Worm (Caenorhabditis elegans): ENCODE measurements around the gene F43D2.3.

Gene F43D2.3

ce11 chrV:14645817-14646789 is 14.4 kb downstream of the F43D2.3 start, which contains the start of the genes rfc-1 and pmp-3:
rfc-1 (minus strand) TSS chrV:14645979.
pmp-3 (plus strand) TSS chrV:14646739.
- TF ChIP-seq unc-55 (GFP tag; optimal IDR thresholded peaks at IDR 0.05) (peak; percentile 51), fos-1 (tag; optimal IDR thresholded peaks at IDR 0.05) (peak; percentile 21), nhr-129 (tag; optimal IDR thresholded peaks at IDR 0.05) (peak; percentile 16), skn-1 (tag; optimal IDR thresholded peaks at IDR 0.05) (peak; percentile 2), ztf-4 (tag; optimal IDR thresholded peaks at IDR 0.05) (no peak), dmd-4 (tag; optimal IDR thresholded peaks at IDR 0.05) (no peak), peb-1 (tag; optimal IDR thresholded peaks at IDR 0.05) (no peak), gmeb-1 (tag; optimal IDR thresholded peaks at IDR 0.05) (peak; percentile 84), egl-27 (tag; optimal IDR thresholded peaks at IDR 0.05) (no peak), blmp-1 (tag; optimal IDR thresholded peaks at IDR 0.05; ENCODE audit: insufficient read depth) (peak; percentile 52), nhr-21 (tag; optimal IDR thresholded peaks at IDR 0.05) (no peak), elt-3 (tag; optimal IDR thresholded peaks at IDR 0.05) (no peak), nhr-77 (tag; optimal IDR thresholded peaks at IDR 0.05) (no peak), nhr-6 (tag; optimal IDR thresholded peaks at IDR 0.05) (no peak), C34F6.9 (tag; optimal IDR thresholded peaks at IDR 0.05) (peak; percentile 39), ztf-11 (tag; optimal IDR thresholded peaks at IDR 0.05) (no peak), mdl-1 (tag; optimal IDR thresholded peaks at IDR 0.05) (no peak), snpc-4 (tag; optimal IDR thresholded peaks at IDR 0.05) (no peak), lin-39 (tag; optimal IDR thresholded peaks at IDR 0.05) (no peak), unc-39 (tag; optimal IDR thresholded peaks at IDR 0.05) (no peak), ceh-16 (tag; optimal IDR thresholded peaks at IDR 0.05) (no peak), nhr-25 (tag; optimal IDR thresholded peaks at IDR 0.05) (peak; percentile 13), F13H6.1 (tag; optimal IDR thresholded peaks at IDR 0.05) (peak; percentile 10)

DNA sequence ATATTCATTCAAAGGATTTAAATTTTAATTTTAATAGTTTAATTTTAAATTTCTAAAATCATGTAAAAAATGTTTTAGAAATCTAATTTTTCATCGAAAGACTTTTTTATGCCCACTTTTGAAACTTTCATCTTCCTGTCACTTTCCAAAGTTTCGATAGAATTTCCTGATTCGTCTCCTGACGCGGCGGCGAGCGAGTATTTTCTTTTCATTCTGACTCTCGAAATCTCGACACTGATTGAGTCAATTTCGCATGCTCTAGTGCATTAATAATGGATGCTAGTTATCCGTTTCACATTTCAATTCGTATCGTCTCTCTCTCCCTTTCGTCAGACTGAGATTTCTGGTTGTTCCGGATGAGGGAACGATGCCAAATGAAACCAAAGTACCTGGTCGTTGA is 17.1 kb downstream of the F43D2.3 start:
- TF ChIP-seq mbf-1 (tag; optimal IDR thresholded peaks at IDR 0.05) (no peak), unc-39 (tag; optimal IDR thresholded peaks at IDR 0.05) (no peak), sem-4 (tag; optimal IDR thresholded peaks at IDR 0.05) (no peak), alr-1 (tag; optimal IDR thresholded peaks at IDR 0.05) (no peak), nhr-21 (tag; optimal IDR thresholded peaks at IDR 0.05) (no peak), nhr-12 (tag; optimal IDR thresholded peaks at IDR 0.05) (no peak), elt-1 (tag; optimal IDR thresholded peaks at IDR 0.05) (no peak), nhr-77 (tag; optimal IDR thresholded peaks at IDR 0.05) (no peak), mdl-1 (tag; optimal IDR thresholded peaks at IDR 0.05) (no peak), gmeb-1 (tag; optimal IDR thresholded peaks at IDR 0.05) (no peak), C34F6.9 (tag; optimal IDR thresholded peaks at IDR 0.05) (no peak), blmp-1 (tag; optimal IDR thresholded peaks at IDR 0.05; ENCODE audit: insufficient read depth) (no peak), nhr-11 (tag; optimal IDR thresholded peaks at IDR 0.05) (no peak), F13H6.1 (tag; optimal IDR thresholded peaks at IDR 0.05) (no peak), elt-3 (tag; optimal IDR thresholded peaks at IDR 0.05) (no peak), lsy-2 (tag; optimal IDR thresholded peaks at IDR 0.05) (no peak), aly-2 (tag; optimal IDR thresholded peaks at IDR 0.05) (no peak), snpc-4 (tag; optimal IDR thresholded peaks at IDR 0.05) (no peak)

DNA sequence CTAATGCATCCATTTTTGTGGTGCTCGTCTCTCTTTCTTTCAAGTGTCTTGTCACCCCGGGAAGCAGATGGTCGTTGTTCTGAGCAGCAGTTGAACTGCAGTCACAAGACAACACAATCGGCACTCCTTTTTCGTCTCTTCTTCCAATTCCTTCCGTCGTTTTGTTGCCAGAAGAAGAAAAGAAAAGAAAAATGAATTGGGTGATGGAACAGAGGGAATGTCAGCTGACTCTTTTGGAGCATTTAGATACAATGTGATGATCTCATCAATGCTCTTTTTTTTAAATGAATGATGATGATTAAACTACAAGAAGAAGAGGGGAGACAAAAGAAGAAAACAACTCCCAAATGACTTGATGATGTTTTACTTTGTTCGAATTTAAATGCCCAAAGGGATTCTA is 18.2 kb downstream of the F43D2.3 start:
- TF ChIP-seq ama-1 (optimal IDR thresholded peaks at IDR 0.05) (no peak), alr-1 (tag; optimal IDR thresholded peaks at IDR 0.05) (no peak), lin-39 (tag; optimal IDR thresholded peaks at IDR 0.05) (peak; percentile 1), nhr-77 (tag; optimal IDR thresholded peaks at IDR 0.05) (no peak), sem-4 (tag; optimal IDR thresholded peaks at IDR 0.05) (peak; percentile 31), nhr-129 (tag; optimal IDR thresholded peaks at IDR 0.05) (peak; percentile 58), nhr-11 (tag; optimal IDR thresholded peaks at IDR 0.05) (no peak), mab-5 (tag; optimal IDR thresholded peaks at IDR 0.05) (peak; percentile 27), ceh-82 (tag; optimal IDR thresholded peaks at IDR 0.05) (no peak), ZK546.5 (tag; optimal IDR thresholded peaks at IDR 0.05) (no peak), ztf-11 (tag; optimal IDR thresholded peaks at IDR 0.05) (no peak), C34F6.9 (tag; optimal IDR thresholded peaks at IDR 0.05) (peak; percentile 62), sma-9 (GFP tag; optimal IDR thresholded peaks at IDR 0.05) (peak; percentile 6), sma-9 (tag; optimal IDR thresholded peaks at IDR 0.05) (no peak), lsy-2 (tag; optimal IDR thresholded peaks at IDR 0.05) (peak in 1 of 2 experiments; percentile 47), mdl-1 (tag; optimal IDR thresholded peaks at IDR 0.05) (no peak), sma-3 (GFP tag; optimal IDR thresholded peaks at IDR 0.05) (no peak), R02D3.7 (tag; optimal IDR thresholded peaks at IDR 0.05) (no peak), Y55F3AM.14 (GFP tag; optimal IDR thresholded peaks at IDR 0.05) (no peak)

Measured in whole organism, L2 larva.